Fruit fly (Drosophila melanogaster): ENCODE results near the gene Josd.

The Josd gene

DNA sequence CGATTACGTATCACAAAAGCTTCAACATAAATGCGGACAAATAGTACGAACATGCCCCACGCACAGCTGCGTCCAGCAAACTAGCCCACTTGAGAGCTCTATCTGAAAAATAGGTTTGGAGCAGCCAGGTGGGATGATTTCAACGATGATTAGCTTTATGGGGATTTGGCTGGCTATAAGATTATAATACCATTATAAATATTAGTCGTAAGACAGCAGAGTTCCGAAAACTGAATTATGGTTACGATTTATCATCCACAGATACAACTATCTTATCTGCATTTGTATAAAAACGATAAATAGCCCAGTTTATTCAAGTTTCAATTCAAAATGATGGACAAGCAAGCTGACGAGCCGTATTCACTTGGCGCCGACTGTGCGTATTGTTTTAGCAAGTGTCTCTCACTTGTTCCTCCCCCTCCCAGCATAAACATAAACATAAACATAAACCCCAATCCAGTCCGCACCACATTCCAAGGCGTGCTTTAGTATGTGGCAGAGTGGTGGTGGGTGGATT is 2.7 kb downstream of the Josd start (continued):
- TF ChIP-seq sr (GFP tag; IDR thresholded peaks at IDR 0.05) (peak; percentile 15; the same call in 1 of the 3 replicates), CG9876 (GFP tag; optimal IDR thresholded peaks at IDR 0.05) (no peak), CTCF (GFP tag; optimal IDR thresholded peaks at IDR 0.05) (peak; percentile 14), slp2 (GFP tag; optimal IDR thresholded peaks at IDR 0.05) (peak; percentile 31), Chrac-16 (GFP tag; optimal IDR thresholded peaks at IDR 0.05) (peak; percentile 39), Eip74EF (GFP tag; optimal IDR thresholded peaks at IDR 0.05) (peak in 1 of 2 experiments; percentile 82), crc (GFP tag; optimal IDR thresholded peaks at IDR 0.05) (peak; percentile 43), pb (GFP tag; optimal IDR thresholded peaks at IDR 0.05) (peak; percentile 40), Doc2 (GFP tag; IDR thresholded peaks at IDR 0.05) (no peak), z (GFP tag; IDR thresholded peaks at IDR 0.05) (no peak), amos (GFP tag; IDR thresholded peaks at IDR 0.05; ENCODE audit: partially characterized antibody) (no peak), prd (optimal IDR thresholded peaks at IDR 0.05) (no peak), prd (GFP tag; IDR thresholded peaks at IDR 0.05) (peak; percentile 71), CG30431 (GFP tag; optimal IDR thresholded peaks at IDR 0.05) (peak; percentile 32), CG32772 (GFP tag; IDR thresholded peaks at IDR 0.05) (no peak; the same call in 1 of the 2 replicates), esg (GFP tag; conservative IDR thresholded peaks at IDR 0.05) (peak; percentile 71), CG2202 (tag; optimal IDR thresholded peaks at IDR 0.05) (no peak), NC2β (GFP tag; optimal IDR thresholded peaks at IDR 0.05) (no peak), Xrp1 (GFP tag; IDR thresholded peaks at IDR 0.05) (peak; percentile 55; the same call in 1 of the 2 replicates), mld (GFP tag; IDR thresholded peaks at IDR 0.05; ENCODE audit: partially characterized antibody) (no peak), cato (GFP tag; optimal IDR thresholded peaks at IDR 0.05; ENCODE audit: borderline replicate concordance) (peak; percentile 42), abd-A (tag; optimal IDR thresholded peaks at IDR 0.05) (peak; percentile 51), en (GFP tag; optimal IDR thresholded peaks at IDR 0.05) (no peak), org-1 (GFP tag; optimal IDR thresholded peaks at IDR 0.05) (peak; percentile 79), CrebB (tag; optimal IDR thresholded peaks at IDR 0.05) (peak; percentile 61), Dfd (GFP tag; optimal IDR thresholded peaks at IDR 0.05) (no peak), CkIIα-i1 (GFP tag; IDR thresholded peaks at IDR 0.05) (no peak), ERR (GFP tag; optimal IDR thresholded peaks at IDR 0.05) (no peak), CG3726 (GFP tag; IDR thresholded peaks at IDR 0.05) (no peak), CG6813 (GFP tag; optimal IDR thresholded peaks at IDR 0.05) (peak; percentile 74), zf30C (GFP tag; optimal IDR thresholded peaks at IDR 0.05) (no peak), cg (GFP tag; optimal IDR thresholded peaks at IDR 0.05) (no peak), chinmo (GFP tag; IDR thresholded peaks at IDR 0.05; ENCODE audit: partially characterized antibody) (no peak), Hmx (GFP tag; optimal IDR thresholded peaks at IDR 0.05) (no peak), CG2712 (tag; optimal IDR thresholded peaks at IDR 0.05) (peak; percentile 77), gsb (GFP tag; IDR thresholded peaks at IDR 0.05) (peak; percentile 65), nerfin-1 (tag; optimal IDR thresholded peaks at IDR 0.05) (peak; percentile 72)

DNA sequence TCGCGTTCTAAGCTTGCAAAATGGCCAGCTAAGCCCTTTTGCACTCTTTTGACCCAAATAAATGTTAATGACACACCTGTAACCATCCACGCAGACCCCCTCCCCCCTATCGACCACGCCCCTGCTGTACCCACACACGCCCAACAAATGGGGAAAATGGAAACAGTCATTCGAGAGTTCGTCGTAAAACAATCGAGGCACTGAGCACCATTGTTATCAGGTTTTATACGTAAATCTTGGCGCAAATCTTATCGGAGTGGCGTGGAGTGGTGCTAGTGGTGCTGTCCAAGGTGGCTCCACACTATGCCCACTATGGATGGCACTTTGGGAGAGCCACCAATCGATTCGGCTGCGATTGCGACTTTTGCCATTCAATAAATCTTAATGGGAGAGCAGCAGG is 3.5 kb downstream of the Josd start:
- TF ChIP-seq trh (GFP tag; optimal IDR thresholded peaks at IDR 0.05) (no peak), pan (optimal IDR thresholded peaks at IDR 0.05) (no peak), pan (GFP tag; optimal IDR thresholded peaks at IDR 0.05 in 1 of 2, IDR thresholded peaks at IDR 0.05 in 1 of 2) (no peak), CG16815 (GFP tag; optimal IDR thresholded peaks at IDR 0.05) (no peak), CG8388 (GFP tag; optimal IDR thresholded peaks at IDR 0.05) (no peak), lab (GFP tag; optimal IDR thresholded peaks at IDR 0.05) (peak; percentile 27), Antp (GFP tag; optimal IDR thresholded peaks at IDR 0.05) (no peak), CG3847 (GFP tag; IDR thresholded peaks at IDR 0.05) (0 out of 2 replicates have a peak, but pooled peaks have one; percentile 5), Hey (tag; optimal IDR thresholded peaks at IDR 0.05) (peak; percentile 16), scrt (GFP tag; optimal IDR thresholded peaks at IDR 0.05) (peak; percentile 21), unc-4 (GFP tag; IDR thresholded peaks at IDR 0.05; ENCODE audit: partially characterized antibody) (no peak), sug (tag; optimal IDR thresholded peaks at IDR 0.05) (peak; percentile 62), Adf1 (GFP tag; IDR thresholded peaks at IDR 0.05) (no peak), CG10543 (GFP tag; optimal IDR thresholded peaks at IDR 0.05) (peak; percentile 19), al (GFP tag; IDR thresholded peaks at IDR 0.05) (no peak), maf-S (GFP tag; optimal IDR thresholded peaks at IDR 0.05) (no peak), CG13624 (GFP tag; optimal IDR thresholded peaks at IDR 0.05) (no peak), Xrp1 (GFP tag; IDR thresholded peaks at IDR 0.05) (no peak)
